Worm (Caenorhabditis elegans) whole organism, late embryonic: ENCODE data around the gene dbn-1.

ENCODE experiments used
- C38D4.7 ChIP-seq: fragments of 200-800 bp; sonication (Bioruptor generic); optimal IDR thresholded peaks from 2 replicates; lab custom pipeline; 2018; ENCODE audit warnings: mild to moderate bottlenecking, missing genetic modification characterization, moderate library complexity, missing compliant biosample characterization
- K02D7.2 ChIP-seq: sonication (generic microtip); optimal IDR thresholded peaks from 2 replicates; lab custom pipeline; 2017; ENCODE audit warnings: mild to moderate bottlenecking, missing genetic modification characterization, missing compliant biosample characterization
- K09A11.1 ChIP-seq: sonication (generic microtip); optimal IDR thresholded peaks from 2 replicates; lab custom pipeline; 2017; ENCODE audit warnings: antibody characterized with exemption, mild to moderate bottlenecking, missing genetic modification characterization, missing compliant biosample characterization; ENCODE audit not compliant: insufficient read depth
- T23F11.4 ChIP-seq: fragments of 200-800 bp; sonication (Bioruptor generic); optimal IDR thresholded peaks from 2 replicates; lab custom pipeline; 2018; ENCODE audit warnings: mild to moderate bottlenecking, missing genetic modification characterization, missing compliant biosample characterization
- ahr-1 ChIP-seq: sonication (generic microtip); optimal IDR thresholded peaks from 2 replicates; lab custom pipeline; 2016; ENCODE audit warnings: missing genetic modification characterization, missing compliant biosample characterization
- ama-1 ChIP-seq: fragments of 150-350 bp; optimal IDR thresholded peaks from 2 replicates; lab custom pipeline; 2014
- ceh-18 ChIP-seq: sonication (generic microtip); optimal IDR thresholded peaks from 2 replicates; lab custom pipeline; 2016; ENCODE audit warnings: missing genetic modification characterization, missing compliant biosample characterization
- ceh-30 ChIP-seq: fragments of 150-350 bp; optimal IDR thresholded peaks from 2 replicates; lab custom pipeline; 2014; ENCODE audit warnings: missing biosample characterization, missing genetic modification characterization
- ceh-31 ChIP-seq: sonication (generic microtip); optimal IDR thresholded peaks from 2 replicates; lab custom pipeline; 2016; ENCODE audit warnings: missing genetic modification characterization, missing compliant biosample characterization
- ceh-48 ChIP-seq: sonication (generic microtip); optimal IDR thresholded peaks from 2 replicates; lab custom pipeline; 2016; ENCODE audit warnings: missing genetic modification characterization, inconsistent platforms, missing compliant biosample characterization
- ceh-6 ChIP-seq: fragments of 200-800 bp; sonication (Bioruptor generic); optimal IDR thresholded peaks from 2 replicates; lab custom pipeline; 2018; ENCODE audit warnings: mild to moderate bottlenecking, missing genetic modification characterization, missing compliant biosample characterization
- che-1 ChIP-seq: sonication (generic microtip); optimal IDR thresholded peaks from 2 replicates; lab custom pipeline; 2016; ENCODE audit warnings: mild to moderate bottlenecking, missing genetic modification characterization, missing compliant biosample characterization
- dmd-4 ChIP-seq: sonication (generic microtip); optimal IDR thresholded peaks from 2 replicates; lab custom pipeline; 2016; ENCODE audit warnings: borderline replicate concordance, missing genetic modification characterization, missing compliant biosample characterization
- elt-2 ChIP-seq: sonication (generic microtip); optimal IDR thresholded peaks from 2 replicates; lab custom pipeline; 2016; ENCODE audit warnings: missing genetic modification reagents, missing genetic modification characterization, missing compliant biosample characterization
- elt-4 ChIP-seq: sonication (generic microtip); optimal IDR thresholded peaks from 2 replicates; lab custom pipeline; 2016; ENCODE audit warnings: missing genetic modification characterization, missing compliant biosample characterization
- ets-4 ChIP-seq: sonication (generic microtip); optimal IDR thresholded peaks from 2 replicates; lab custom pipeline; 2016; ENCODE audit warnings: missing genetic modification characterization, missing compliant biosample characterization
- hlh-13 ChIP-seq: fragments of 200-800 bp; sonication (Bioruptor generic); optimal IDR thresholded peaks from 2 replicates; lab custom pipeline; 2018; ENCODE audit warnings: mild to moderate bottlenecking, missing genetic modification characterization, missing compliant biosample characterization
- hlh-15 ChIP-seq: sonication (generic microtip); optimal IDR thresholded peaks from 2 replicates; lab custom pipeline; 2016; ENCODE audit warnings: missing genetic modification characterization, missing compliant biosample characterization
- hlh-6 ChIP-seq: sonication (generic microtip); optimal IDR thresholded peaks from 2 replicates; lab custom pipeline; 2016; ENCODE audit warnings: missing genotype, missing genetic modification characterization, missing compliant biosample characterization
- lim-6 ChIP-seq: sonication (generic microtip); optimal IDR thresholded peaks from 2 replicates; lab custom pipeline; 2016; ENCODE audit warnings: missing genetic modification characterization, missing compliant biosample characterization
- madf-2 ChIP-seq: sonication (generic microtip); optimal IDR thresholded peaks from 2 replicates; lab custom pipeline; 2017; ENCODE audit warnings: missing genetic modification characterization, missing compliant biosample characterization
- mec-3 ChIP-seq: sonication (generic microtip); optimal IDR thresholded peaks from 2 replicates; lab custom pipeline; 2016; ENCODE audit warnings: borderline replicate concordance, missing genetic modification characterization, missing compliant biosample characterization
- nfya-1 ChIP-seq: sonication (generic microtip); optimal IDR thresholded peaks from 2 replicates; lab custom pipeline; 2017; ENCODE audit warnings: missing genetic modification characterization, mild to moderate bottlenecking, missing compliant biosample characterization, antibody characterized with exemption, moderate library complexity
- nhr-11 ChIP-seq: fragments of 150-350 bp; optimal IDR thresholded peaks from 2 replicates; lab custom pipeline; 2014; ENCODE audit warnings: missing biosample characterization, missing genetic modification characterization
- npax-4 ChIP-seq: sonication (generic microtip); optimal IDR thresholded peaks from 2 replicates; lab custom pipeline; 2016; ENCODE audit warnings: missing genetic modification characterization, missing compliant biosample characterization
- pha-2 ChIP-seq: sonication (generic microtip); optimal IDR thresholded peaks from 2 replicates; lab custom pipeline; 2017; ENCODE audit warnings: mild to moderate bottlenecking, missing genetic modification characterization, missing compliant biosample characterization
- sdc-2 ChIP-seq: sonication (generic microtip); optimal IDR thresholded peaks from 2 replicates; lab custom pipeline; 2016; ENCODE audit warnings: missing genotype, missing genetic modification characterization, missing compliant biosample characterization
- syd-9 ChIP-seq: sonication (generic microtip); optimal IDR thresholded peaks from 2 replicates; lab custom pipeline; 2016; ENCODE audit warnings: mild to moderate bottlenecking, missing genetic modification characterization, moderate library complexity, missing compliant biosample characterization
- ttx-3 ChIP-seq: sonication (generic microtip); optimal IDR thresholded peaks from 2 replicates; lab custom pipeline; 2016; ENCODE audit warnings: missing genetic modification reagents, missing genetic modification characterization, missing compliant biosample characterization
- unc-3 ChIP-seq, 2 experiments: fragments of 200-800 bp in 1 of 2; sonication (Bioruptor generic) in 1 of 2; sonication (generic microtip) in 1 of 2; conservative IDR thresholded peaks in 1 of 2; optimal IDR thresholded peaks in 1 of 2; 2 replicates each; pipeline versions ENCODE4 v1.3.6 to Lab custom; 2016 to 2022; ENCODE audit warnings: missing compliant biosample characterization in 2 of 2, missing genetic modification characterization in 2 of 2, missing genetic modification reagents in 1 of 2

The dbn-1 gene

ce11 chrIII:13733833-13734232 is 28.0 kb downstream of the dbn-1 start:
- TF ChIP-seq elt-2 (peak; percentile 79), elt-4 (no peak), ahr-1 (tag; lab: Kevin White, UChicago) (no peak)

ce11 chrIII:13732665-13733064 is 29.2 kb downstream of the dbn-1 start:
- TF ChIP-seq K09A11.1 (tag; lab: Kevin White, UChicago), result no peak
- no peak for TF ChIP-seq mec-3 (tag; lab: Kevin White, UChicago)
- no peak for TF ChIP-seq madf-2 (tag; lab: Kevin White, UChicago)
- no peak for TF ChIP-seq elt-4
- no peak for TF ChIP-seq ets-4
- no peak for TF ChIP-seq T23F11.4 (GFP tag; lab: Kevin White, UChicago)
- TF ChIP-seq dmd-4 (tag; lab: Kevin White, UChicago), result no peak

- TF ChIP-seq syd-9, result no peak
- TF ChIP-seq lim-6 (tag; lab: Kevin White, UChicago), result no peak
- no peak for TF ChIP-seq K02D7.2 (tag; lab: Kevin White, UChicago)
- no peak for TF ChIP-seq elt-2
- no peak for TF ChIP-seq dmd-4 (tag; lab: Kevin White, UChicago)
- no peak for TF ChIP-seq sdc-2 (tag; lab: Kevin White, UChicago)
- TF ChIP-seq npax-4 (tag; lab: Kevin White, UChicago), result no peak
- no peak for TF ChIP-seq ceh-6 (GFP tag; lab: Kevin White, UChicago)
- no peak for TF ChIP-seq hlh-15 (tag; lab: Kevin White, UChicago)
- no peak for TF ChIP-seq ahr-1 (tag; lab: Kevin White, UChicago)
- no peak for TF ChIP-seq ttx-3 (tag; lab: Kevin White, UChicago)
- no peak for TF ChIP-seq nfya-1 (tag; lab: Kevin White, UChicago)
- TF ChIP-seq unc-3 (GFP tag; conservative IDR thresholded peaks at IDR 0.05; lab: Robert Waterston, UW), result no peak
- TF ChIP-seq unc-3 (tag; optimal IDR thresholded peaks at IDR 0.05; lab: Kevin White, UChicago), result no peak
These were observed 30.3 kb downstream of the dbn-1 start, which contains the start of gene W06F12.2 for ce11 chrIII:13731589-13731988. Gene W06F12.2 (minus strand): TSS chrIII:13731689.

ce11 chrIII:13729760-13730159 is 32.1 kb downstream of the dbn-1 start:
- TF ChIP-seq hlh-13 (GFP tag; lab: Kevin White, UChicago), result no peak
- TF ChIP-seq K02D7.2 (tag; lab: Kevin White, UChicago), result no peak
- no peak for TF ChIP-seq dmd-4 (tag; lab: Kevin White, UChicago)
- no peak for TF ChIP-seq ceh-18 (tag; lab: Kevin White, UChicago)
- TF ChIP-seq ets-4, result no peak

ce11 chrIII:13724018-13724892 is 37.6 kb downstream of the dbn-1 start:
- no peak for TF ChIP-seq C38D4.7 (GFP tag; lab: Kevin White, UChicago)
- peak; percentile 2 for TF ChIP-seq pha-2
- TF ChIP-seq, all 69 proteins: peak for 1

ce11 chrIII:13722387-13723122 is 39.3 kb downstream of the dbn-1 start:
- TF ChIP-seq che-1 (no peak), K02D7.2 (tag; lab: Kevin White, UChicago) (no peak), ceh-30 (tag; lab: Kevin White, UChicago) (no peak), ama-1 (lab: Kevin White, UChicago) (no peak), nhr-11 (tag; lab: Kevin White, UChicago) (no peak), ceh-31 (tag; lab: Kevin White, UChicago) (no peak), mec-3 (tag; lab: Kevin White, UChicago) (no peak), hlh-13 (GFP tag; lab: Kevin White, UChicago) (no peak), ceh-48 (tag; lab: Kevin White, UChicago) (peak; percentile 24), hlh-6 (peak; percentile 11), madf-2 (tag; lab: Kevin White, UChicago) (no peak)
